Fruit fly (Drosophila melanogaster) whole organism, pupa: Measurements from ENCODE around the gene holn1.

Experiments
- CG12605 ChIP-seq: fragments of 200-800 bp; sonication (Bioruptor generic); IDR thresholded peaks from 2 replicates; pipeline ENCODE4 v1.3.6; 2022; ENCODE audit warnings: missing biosample characterization, missing genetic modification characterization
- CG14655 ChIP-seq: fragments of 200-800 bp; sonication (Bioruptor generic); optimal IDR thresholded peaks from 3 replicates; lab custom pipeline; 2017; ENCODE audit warnings: mild to moderate bottlenecking, missing biosample characterization, missing genetic modification reagents, missing genetic modification characterization
- CG34367 ChIP-seq: fragments of 200-800 bp; sonication (Bioruptor generic); optimal IDR thresholded peaks from 2 replicates; lab custom pipeline; 2018; ENCODE audit warnings: missing biosample characterization, mild to moderate bottlenecking, missing genetic modification characterization
- CG4496 ChIP-seq: fragments of 200-800 bp; sonication (Bioruptor generic); IDR thresholded peaks from 3 replicates; pipeline ENCODE4 v1.3.6; 2022; ENCODE audit warnings: missing biosample characterization, missing genetic modification characterization
- CG9948 ChIP-seq: fragments of 200-800 bp; sonication (Bioruptor generic); optimal IDR thresholded peaks from 2 replicates; lab custom pipeline; 2018; ENCODE audit warnings: missing biosample characterization, mild to moderate bottlenecking, missing genetic modification characterization, moderate library complexity
- gl ChIP-seq: fragments of 200-800 bp; sonication (Bioruptor generic); optimal IDR thresholded peaks from 2 replicates; lab custom pipeline; 2018; ENCODE audit warnings: missing biosample characterization, mild to moderate bottlenecking, missing genetic modification characterization
- rn ChIP-seq: fragments of 200-800 bp; sonication (Bioruptor generic); IDR thresholded peaks from 2 replicates; pipeline ENCODE4 v1.3.6; 2022; ENCODE audit warnings: missing biosample characterization, missing genetic modification characterization

DNA sequence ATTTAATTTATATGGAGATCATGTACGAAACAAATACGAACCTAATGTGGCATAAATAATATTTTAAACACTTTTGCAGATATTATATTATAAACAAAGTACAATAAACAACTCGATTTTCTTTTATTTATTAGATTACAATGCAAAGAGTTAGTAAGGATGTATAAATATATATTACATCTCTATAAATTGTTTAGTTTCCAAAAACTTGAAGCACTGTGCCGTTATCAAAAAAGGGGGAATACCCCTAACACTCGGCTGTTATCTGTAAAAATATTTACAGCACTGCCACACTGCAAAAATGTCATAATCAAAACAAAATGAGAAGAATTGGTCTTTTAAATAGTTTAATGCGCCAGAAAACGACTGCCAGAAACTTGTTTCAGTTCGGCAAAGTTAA lies 7.3 kb upstream of the holn1 start, which contains the start of gene CG5188:
- peak; percentile 25; the same call in 1 of the 3 replicates for TF ChIP-seq CG4496 (GFP tag; lab: Robert Waterston, UW)
- no peak for TF ChIP-seq CG14655 (GFP tag; lab: Kevin White, UChicago)
- no peak for TF ChIP-seq rn (GFP tag; lab: Robert Waterston, UW)
- TF ChIP-seq CG34367 = no peak
- peak; percentile 58 for TF ChIP-seq CG12605 (GFP tag; lab: Robert Waterston, UW)
- no peak for TF ChIP-seq gl (tag; lab: Kevin White, UChicago)
- TF ChIP-seq CG9948 (tag; lab: Kevin White, UChicago) = peak; percentile 9
